Fruit fly (Drosophila melanogaster): ENCODE data around the gene CG11563.

CG11563 gene

DNA sequence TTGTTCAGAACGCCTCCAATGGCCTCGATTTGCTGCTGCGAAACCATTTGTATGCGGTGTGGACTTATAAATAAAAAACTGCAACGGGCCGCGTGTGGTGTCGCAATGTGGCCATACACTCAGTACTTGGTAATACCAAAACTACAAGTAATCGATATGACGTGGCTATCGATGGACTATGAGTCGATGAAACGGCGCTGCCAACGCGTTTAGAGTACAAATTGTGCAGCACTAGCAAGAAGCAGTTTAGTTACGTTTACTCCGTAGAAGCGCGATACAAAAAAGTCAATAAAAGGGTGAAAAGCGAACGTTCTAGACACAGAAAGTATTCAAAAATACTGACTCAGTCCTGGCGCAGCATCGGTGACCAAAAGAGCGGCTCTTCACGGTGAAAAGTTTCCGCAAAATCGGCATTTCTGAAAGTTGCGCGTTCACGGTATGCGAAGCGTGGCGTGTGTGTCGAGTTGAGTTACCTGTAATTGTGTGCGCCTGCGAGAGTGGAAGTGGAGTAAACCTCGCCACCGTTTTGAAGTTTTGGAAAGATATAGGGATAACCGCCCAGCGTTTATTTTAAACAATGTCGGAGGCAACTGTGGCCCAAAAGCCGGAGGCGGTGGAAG is 10.7 kb downstream of the CG11563 start, which contains the start of the genes nero and CG1910 (continued):
- no peak for TF ChIP-seq disco-r (GFP tag; optimal IDR thresholded peaks at IDR 0.05)
- peak; percentile 8 for TF ChIP-seq CoRest (tag; optimal IDR thresholded peaks at IDR 0.05)
- no peak for TF ChIP-seq nau (GFP tag; optimal IDR thresholded peaks at IDR 0.05)
- TF ChIP-seq tx (GFP tag; optimal IDR thresholded peaks at IDR 0.05) = no peak
- TF ChIP-seq psq (GFP tag; optimal IDR thresholded peaks at IDR 0.05) = no peak
- peak; percentile 76 for TF ChIP-seq Sin3A (optimal IDR thresholded peaks at IDR 0.05)
- TF ChIP-seq pfk (GFP tag; optimal IDR thresholded peaks at IDR 0.05) = peak; percentile 40
- TF ChIP-seq peb (GFP tag; IDR thresholded peaks at IDR 0.05) = no peak
- no peak for TF ChIP-seq Bteb2 (GFP tag; optimal IDR thresholded peaks at IDR 0.05)
- TF ChIP-seq CG8359 (GFP tag; optimal IDR thresholded peaks at IDR 0.05; ENCODE audit: borderline replicate concordance) = no peak
- no peak for TF ChIP-seq rib (GFP tag; IDR thresholded peaks at IDR 0.05)
- no peak for TF ChIP-seq bbx (GFP tag; IDR thresholded peaks at IDR 0.05; ENCODE audit: partially characterized antibody)
- TF ChIP-seq CG11504 (tag; optimal IDR thresholded peaks at IDR 0.05) = no peak
- peak; percentile 27 for TF ChIP-seq CG17829 (tag; optimal IDR thresholded peaks at IDR 0.05)
- TF ChIP-seq dan (GFP tag; IDR thresholded peaks at IDR 0.05) = no peak
- TF ChIP-seq Lpt (GFP tag; optimal IDR thresholded peaks at IDR 0.05) = no peak
- TF ChIP-seq gsb-n (tag; optimal IDR thresholded peaks at IDR 0.05) = no peak
- no peak for TF ChIP-seq lov (optimal IDR thresholded peaks at IDR 0.05)
- TF ChIP-seq lov (GFP tag; IDR thresholded peaks at IDR 0.05) = no peak
- no peak for TF ChIP-seq amos (GFP tag; IDR thresholded peaks at IDR 0.05; ENCODE audit: partially characterized antibody)
- TF ChIP-seq HmgZ (tag; optimal IDR thresholded peaks at IDR 0.05) = peak; percentile 77
- no peak for TF ChIP-seq inv (GFP tag; IDR thresholded peaks at IDR 0.05; ENCODE audit: partially characterized antibody)
- no peak for TF ChIP-seq ind (GFP tag; optimal IDR thresholded peaks at IDR 0.05)
- TF ChIP-seq CG17612 (GFP tag; IDR thresholded peaks at IDR 0.05) = no peak
- no peak for TF ChIP-seq bowl (GFP tag; IDR thresholded peaks at IDR 0.05)
- TF ChIP-seq caup (GFP tag; optimal IDR thresholded peaks at IDR 0.05; ENCODE audit: severe bottlenecking) = no peak
- TF ChIP-seq wor (GFP tag; IDR thresholded peaks at IDR 0.05) = no peak
- no peak for TF ChIP-seq HLHmδ (GFP tag; optimal IDR thresholded peaks at IDR 0.05)
- TF ChIP-seq CHES-1-like (GFP tag; optimal IDR thresholded peaks at IDR 0.05) = peak; percentile 69
- no peak for TF ChIP-seq CG6175 (GFP tag; IDR thresholded peaks at IDR 0.05)
- TF ChIP-seq CG34376 (GFP tag; optimal IDR thresholded peaks at IDR 0.05) = no peak
- TF ChIP-seq CG12236 (GFP tag; optimal IDR thresholded peaks at IDR 0.05) = no peak
- TF ChIP-seq CG2875 (GFP tag; optimal IDR thresholded peaks at IDR 0.05) = no peak
- no peak for TF ChIP-seq fru (optimal IDR thresholded peaks at IDR 0.05)
- no peak for TF ChIP-seq Rx (GFP tag; IDR thresholded peaks at IDR 0.05)
- TF ChIP-seq Hey (tag; optimal IDR thresholded peaks at IDR 0.05) = no peak
- TF ChIP-seq h (optimal IDR thresholded peaks at IDR 0.05) = no peak
- peak; percentile 60 for TF ChIP-seq bigmax (GFP tag; optimal IDR thresholded peaks at IDR 0.05)
- peak; percentile 94 for TF ChIP-seq CG3995 (GFP tag; optimal IDR thresholded peaks at IDR 0.05)
- peak; percentile 36 for TF ChIP-seq NC2β (GFP tag; optimal IDR thresholded peaks at IDR 0.05)
- no peak for TF ChIP-seq Ptx1 (GFP tag; IDR thresholded peaks at IDR 0.05)
- peak; percentile 42 for TF ChIP-seq CG33213 (GFP tag; optimal IDR thresholded peaks at IDR 0.05)
- TF ChIP-seq CG10147 (GFP tag; optimal IDR thresholded peaks at IDR 0.05) = no peak
- no peak for TF ChIP-seq dmrt11E (tag; optimal IDR thresholded peaks at IDR 0.05)
- no peak for TF ChIP-seq CG10431 (GFP tag; optimal IDR thresholded peaks at IDR 0.05)
- no peak for TF ChIP-seq CG11247 (GFP tag; IDR thresholded peaks at IDR 0.05)
- peak; percentile 33 for TF ChIP-seq gro (GFP tag; optimal IDR thresholded peaks at IDR 0.05)
- no peak for TF ChIP-seq cas (GFP tag; IDR thresholded peaks at IDR 0.05)
- TF ChIP-seq Fer1 (GFP tag; optimal IDR thresholded peaks at IDR 0.05) = no peak
- no peak for TF ChIP-seq CG11093 (GFP tag; IDR thresholded peaks at IDR 0.05)
- TF ChIP-seq CG7271 (tag; optimal IDR thresholded peaks at IDR 0.05) = peak; percentile 48
- peak; percentile 24 for TF ChIP-seq ewg (GFP tag; optimal IDR thresholded peaks at IDR 0.05)
